Worm (Caenorhabditis elegans) whole organism, mixed stage, embryonic: ENCODE measurements around the gene T26H8.4.

Experiments
- bed-3 ChIP-seq: fragments of 200-800 bp; sonication (Bioruptor generic); optimal IDR thresholded peaks from 3 replicates; lab custom pipeline; 2018; ENCODE audit warnings: mild to moderate bottlenecking, missing genetic modification characterization, moderate library complexity, missing compliant biosample characterization
- ceh-39 ChIP-seq: fragments of 150-350 bp; optimal IDR thresholded peaks from 2 replicates; lab custom pipeline; 2014; ENCODE audit warnings: missing biosample characterization, missing genetic modification characterization
- ceh-43 ChIP-seq: fragments of 200-800 bp; sonication (Bioruptor generic); optimal IDR thresholded peaks from 2 replicates; lab custom pipeline; 2018; ENCODE audit warnings: mild to moderate bottlenecking, missing genetic modification characterization, moderate library complexity, missing compliant biosample characterization
- ceh-83 ChIP-seq: fragments of 200-800 bp; sonication (Bioruptor generic); optimal IDR thresholded peaks from 2 replicates; lab custom pipeline; 2018; ENCODE audit warnings: mild to moderate bottlenecking, missing genetic modification characterization, missing compliant biosample characterization
- ces-1 ChIP-seq: fragments of 150-350 bp; optimal IDR thresholded peaks from 2 replicates; lab custom pipeline; 2014; ENCODE audit warnings: missing biosample characterization, missing genetic modification reagents, missing genetic modification characterization
- cnd-1 ChIP-seq: fragments of 200-800 bp; sonication (Bioruptor generic); optimal IDR thresholded peaks from 2 replicates; lab custom pipeline; 2018; ENCODE audit warnings: mild to moderate bottlenecking, missing genetic modification characterization, missing compliant biosample characterization
- drap-1 ChIP-seq: fragments of 200-800 bp; sonication (Bioruptor generic); optimal IDR thresholded peaks from 3 replicates; lab custom pipeline; 2018; ENCODE audit warnings: mild to moderate bottlenecking, missing genetic modification characterization, missing compliant biosample characterization
- elt-1 ChIP-seq: sonication (generic microtip); optimal IDR thresholded peaks from 2 replicates; lab custom pipeline; 2017; ENCODE audit warnings: missing genetic modification characterization, mild to moderate bottlenecking, missing compliant biosample characterization, antibody characterized with exemption, moderate library complexity, borderline replicate concordance; ENCODE audit not compliant: insufficient read depth
- elt-3 ChIP-seq: fragments of 150-350 bp; optimal IDR thresholded peaks from 2 replicates; lab custom pipeline; 2014; ENCODE audit warnings: missing biosample characterization, missing genetic modification characterization
- flh-1 ChIP-seq: fragments of 200-800 bp; sonication (Bioruptor generic); optimal IDR thresholded peaks from 2 replicates; lab custom pipeline; 2018; ENCODE audit warnings: mild to moderate bottlenecking, missing genetic modification characterization, moderate library complexity, missing compliant biosample characterization
- ham-2 ChIP-seq: fragments of 200-800 bp; sonication (Bioruptor generic); optimal IDR thresholded peaks from 2 replicates; lab custom pipeline; 2018; ENCODE audit warnings: mild to moderate bottlenecking, missing genetic modification characterization, missing compliant biosample characterization
- hlh-1 ChIP-seq: fragments of 150-350 bp; optimal IDR thresholded peaks from 2 replicates; lab custom pipeline; 2014; ENCODE audit warnings: missing biosample characterization, missing genetic modification reagents, missing genetic modification characterization
- lin-13 ChIP-seq: fragments of 150-350 bp; optimal IDR thresholded peaks from 2 replicates; lab custom pipeline; 2014; ENCODE audit warnings: missing biosample characterization, missing genetic modification characterization
- lin-32 ChIP-seq: fragments of 200-800 bp; sonication (Bioruptor generic); optimal IDR thresholded peaks from 2 replicates; lab custom pipeline; 2018; ENCODE audit warnings: mild to moderate bottlenecking, missing genetic modification characterization, missing compliant biosample characterization
- lsy-2 ChIP-seq: fragments of 150-350 bp; optimal IDR thresholded peaks from 2 replicates; lab custom pipeline; 2014; ENCODE audit warnings: missing biosample characterization, missing genetic modification characterization
- mep-1 ChIP-seq: fragments of 150-350 bp; optimal IDR thresholded peaks from 2 replicates; lab custom pipeline; 2017; ENCODE audit warnings: missing biosample characterization, missing genetic modification reagents, missing genetic modification characterization, inconsistent platforms
- mls-2 ChIP-seq: sonication (generic microtip); optimal IDR thresholded peaks from 2 replicates; lab custom pipeline; 2016; ENCODE audit warnings: mild to moderate bottlenecking, missing genetic modification characterization, moderate library complexity, missing compliant biosample characterization
- nhr-12 ChIP-seq: fragments of 150-350 bp; optimal IDR thresholded peaks from 2 replicates; lab custom pipeline; 2014; ENCODE audit warnings: missing biosample characterization, missing genetic modification characterization
- nhr-2 ChIP-seq: fragments of 150-350 bp; optimal IDR thresholded peaks from 2 replicates; lab custom pipeline; 2014; ENCODE audit warnings: missing biosample characterization, missing genetic modification characterization
- nhr-237 ChIP-seq: fragments of 150-350 bp; optimal IDR thresholded peaks from 2 replicates; lab custom pipeline; 2014; ENCODE audit warnings: missing biosample characterization, missing genetic modification characterization
- nhr-28 ChIP-seq: fragments of 150-350 bp; optimal IDR thresholded peaks from 2 replicates; lab custom pipeline; 2014; ENCODE audit warnings: missing biosample characterization, missing genetic modification characterization
- nhr-76 ChIP-seq: sonication (generic microtip); optimal IDR thresholded peaks from 2 replicates; lab custom pipeline; 2017; ENCODE audit warnings: missing biosample characterization, missing genetic modification characterization
- pha-4 ChIP-seq: fragments of 150-350 bp; optimal IDR thresholded peaks from 2 replicates; lab custom pipeline; 2018; ENCODE audit warnings: missing biosample characterization, missing genetic modification reagents, missing genetic modification characterization
- sem-2 ChIP-seq: fragments of 200-800 bp; sonication (Bioruptor generic); optimal IDR thresholded peaks from 2 replicates; lab custom pipeline; 2018; ENCODE audit warnings: mild to moderate bottlenecking, missing genetic modification characterization, missing compliant biosample characterization
- snpc-4 ChIP-seq: fragments of 150-350 bp; optimal IDR thresholded peaks from 2 replicates; lab custom pipeline; 2014; ENCODE audit warnings: missing biosample characterization, missing genetic modification characterization
- sptf-1 ChIP-seq: sonication (generic microtip); optimal IDR thresholded peaks from 2 replicates; lab custom pipeline; 2017; ENCODE audit warnings: mild to moderate bottlenecking, missing genetic modification characterization, moderate library complexity, missing compliant biosample characterization
- tbx-8 ChIP-seq: fragments of 200-800 bp; sonication (Bioruptor generic); optimal IDR thresholded peaks from 2 replicates; lab custom pipeline; 2018; ENCODE audit warnings: mild to moderate bottlenecking, missing genetic modification characterization, moderate library complexity, missing compliant biosample characterization
- unc-120 ChIP-seq: sonication (generic microtip); optimal IDR thresholded peaks from 2 replicates; lab custom pipeline; 2017; ENCODE audit warnings: missing genetic modification characterization, missing compliant biosample characterization; ENCODE audit not compliant: poor library complexity, severe bottlenecking
- unc-39 ChIP-seq: fragments of 150-350 bp; optimal IDR thresholded peaks from 2 replicates; lab custom pipeline; 2014; ENCODE audit warnings: missing biosample characterization, missing genetic modification characterization
- unc-62 ChIP-seq: fragments of 150-350 bp; optimal IDR thresholded peaks from 2 replicates; lab custom pipeline; 2014; ENCODE audit warnings: missing biosample characterization, missing genetic modification reagents, missing genetic modification characterization
- zip-8 ChIP-seq: fragments of 150-350 bp; optimal IDR thresholded peaks from 2 replicates; lab custom pipeline; 2014; ENCODE audit warnings: missing biosample characterization, missing genetic modification characterization
- ztf-11 ChIP-seq: fragments of 150-350 bp; optimal IDR thresholded peaks from 2 replicates; lab custom pipeline; 2014; ENCODE audit warnings: missing biosample characterization, missing genetic modification characterization

The T26H8.4 gene

ce11 chrV:15268302-15268701 is 38.3 kb downstream of the T26H8.4 start, which contains the start of gene srw-22:
TSS of gene srw-22 (plus strand) at chrV:15268602.
- no peak for TF ChIP-seq unc-62 (GFP tag; lab: Kevin White, UChicago)
- no peak for TF ChIP-seq lin-13
- TF ChIP-seq nhr-28 (tag; lab: Kevin White, UChicago), result no peak
- no peak for TF ChIP-seq unc-120 (tag; lab: Kevin White, UChicago)
- TF ChIP-seq snpc-4 (tag; lab: Kevin White, UChicago), result no peak
- TF ChIP-seq elt-3 (tag; lab: Kevin White, UChicago), result no peak
- no peak for TF ChIP-seq tbx-8 (GFP tag; lab: Kevin White, UChicago)
- no peak for TF ChIP-seq lsy-2 (tag; lab: Kevin White, UChicago)
- no peak for TF ChIP-seq lin-32 (GFP tag; lab: Kevin White, UChicago)
- no peak for TF ChIP-seq flh-1 (GFP tag; lab: Kevin White, UChicago)
- no peak for TF ChIP-seq zip-8 (tag; lab: Kevin White, UChicago)
- TF ChIP-seq pha-4 (tag; lab: Kevin White, UChicago), result no peak
- TF ChIP-seq ceh-43, result no peak
- no peak for TF ChIP-seq elt-1 (tag; lab: Kevin White, UChicago)
- no peak for TF ChIP-seq mep-1 (tag; lab: Kevin White, UChicago)
- TF ChIP-seq hlh-1 (tag; lab: Kevin White, UChicago), result no peak
- no peak for TF ChIP-seq sptf-1 (tag; lab: Kevin White, UChicago)
- no peak for TF ChIP-seq mls-2 (tag; lab: Kevin White, UChicago)
- TF ChIP-seq bed-3, result no peak

- TF ChIP-seq nhr-2 (no peak), unc-120 (tag; lab: Kevin White, UChicago) (no peak), unc-39 (tag; lab: Kevin White, UChicago) (no peak), ham-2 (GFP tag; lab: Kevin White, UChicago) (no peak), nhr-12 (tag; lab: Kevin White, UChicago) (no peak), nhr-28 (tag; lab: Kevin White, UChicago) (no peak), mep-1 (tag; lab: Kevin White, UChicago) (no peak), unc-62 (GFP tag; lab: Kevin White, UChicago) (no peak), sem-2 (GFP tag; lab: Kevin White, UChicago) (no peak), lsy-2 (tag; lab: Kevin White, UChicago) (no peak), sptf-1 (tag; lab: Kevin White, UChicago) (no peak), cnd-1 (no peak), lin-32 (GFP tag; lab: Kevin White, UChicago) (no peak), ces-1 (GFP tag; lab: Kevin White, UChicago) (no peak), ceh-39 (tag; lab: Kevin White, UChicago) (no peak)
Observed at ce11 chrV:15267405-15267804, 39.2 kb downstream of the T26H8.4 start, which contains the start of gene T10H4.13. TSS of gene T10H4.13 (minus strand) at chrV:15267505.

ce11 chrV:15265814-15266213 is 40.8 kb downstream of the T26H8.4 start, which contains the start of gene M01B2.13:
TSS of gene M01B2.13 (minus strand) at chrV:15265914.
- TF ChIP-seq ztf-11 (tag; lab: Kevin White, UChicago), result no peak
- TF ChIP-seq, all 35 proteins: peak for 0

ce11 chrV:15264131-15264530 is 42.5 kb downstream of the T26H8.4 start, which contains the start of gene M01B2.12:
TSS of gene M01B2.12 (minus strand) at chrV:15264231.
- TF ChIP-seq ceh-83 (GFP tag; lab: Kevin White, UChicago) (no peak), unc-120 (tag; lab: Kevin White, UChicago) (no peak), drap-1 (GFP tag; lab: Kevin White, UChicago) (no peak), snpc-4 (tag; lab: Kevin White, UChicago) (no peak), nhr-28 (tag; lab: Kevin White, UChicago) (no peak), nhr-237 (tag; lab: Kevin White, UChicago) (no peak), hlh-1 (tag; lab: Kevin White, UChicago) (no peak), ceh-39 (tag; lab: Kevin White, UChicago) (no peak), zip-8 (tag; lab: Kevin White, UChicago) (no peak), sptf-1 (tag; lab: Kevin White, UChicago) (no peak), nhr-76 (tag; lab: Kevin White, UChicago) (no peak), elt-3 (tag; lab: Kevin White, UChicago) (no peak), ces-1 (GFP tag; lab: Kevin White, UChicago) (no peak), sem-2 (GFP tag; lab: Kevin White, UChicago) (no peak), nhr-12 (tag; lab: Kevin White, UChicago) (no peak), ztf-11 (tag; lab: Kevin White, UChicago) (no peak), ceh-43 (no peak), tbx-8 (GFP tag; lab: Kevin White, UChicago) (no peak)
